Worm (Caenorhabditis elegans) whole organism, young adult: Measurements from ENCODE around the gene clec-238.

Experiments used
- B0035.1 ChIP-seq: sonication (generic microtip); optimal IDR thresholded peaks from 2 replicates; lab custom pipeline; 2016; ENCODE audit warnings: missing genetic modification characterization, mild to moderate bottlenecking, missing compliant biosample characterization, missing genotype, missing genetic modification reagents
- F10E7.11 ChIP-seq: sonication (generic microtip); optimal IDR thresholded peaks from 2 replicates; lab custom pipeline; 2017; ENCODE audit warnings: mild to moderate bottlenecking, missing genetic modification characterization, moderate library complexity, missing compliant biosample characterization
- F22D6.2 ChIP-seq: sonication (generic microtip); optimal IDR thresholded peaks from 2 replicates; lab custom pipeline; 2016; ENCODE audit warnings: mild to moderate bottlenecking, missing genetic modification characterization, missing compliant biosample characterization
- F33H1.4 ChIP-seq: fragments of 200-800 bp; sonication (Bioruptor generic); IDR thresholded peaks from 2 replicates; pipeline ENCODE4 v1.3.6; 2022; ENCODE audit warnings: missing genetic modification reagents, missing genetic modification characterization, missing compliant biosample characterization
- F37B4.10 ChIP-seq: fragments of 200-800 bp; sonication (Bioruptor generic); IDR thresholded peaks from 2 replicates; pipeline ENCODE4 v1.3.6; 2022; ENCODE audit warnings: missing genetic modification characterization, missing compliant biosample characterization
- F57A8.1 ChIP-seq: fragments of 200-800 bp; sonication (Bioruptor generic); optimal IDR thresholded peaks from 2 replicates; lab custom pipeline; 2018; ENCODE audit warnings: mild to moderate bottlenecking, missing genetic modification characterization, moderate library complexity, missing compliant biosample characterization
- K12H6.12 ChIP-seq: fragments of 200-800 bp; sonication (Bioruptor generic); optimal IDR thresholded peaks from 2 replicates; lab custom pipeline; 2018; ENCODE audit warnings: mild to moderate bottlenecking, missing genetic modification characterization, missing compliant biosample characterization
- T26A5.8 ChIP-seq: sonication (generic microtip); optimal IDR thresholded peaks from 2 replicates; lab custom pipeline; 2016; ENCODE audit warnings: missing genetic modification characterization, missing compliant biosample characterization
- Y67H2A.10 ChIP-seq: fragments of 200-800 bp; sonication (Bioruptor generic); conservative IDR thresholded peaks from 2 replicates; pipeline ENCODE4 v1.3.6; 2022; ENCODE audit warnings: missing genetic modification reagents, missing genetic modification characterization, missing compliant biosample characterization
- aptf-3 ChIP-seq: fragments of 200-800 bp; sonication (Bioruptor generic); IDR thresholded peaks from 2 replicates; pipeline ENCODE4 v1.3.6; 2022; ENCODE audit warnings: missing genetic modification characterization, missing compliant biosample characterization
- athp-1 ChIP-seq: sonication (generic microtip); optimal IDR thresholded peaks from 2 replicates; lab custom pipeline; 2017; ENCODE audit warnings: mild to moderate bottlenecking, missing genetic modification characterization, missing compliant biosample characterization
- attf-6 ChIP-seq: fragments of 200-800 bp; sonication (Bioruptor generic); IDR thresholded peaks from 2 replicates; pipeline ENCODE4 v1.3.6; 2022; ENCODE audit warnings: missing genetic modification reagents, missing genetic modification characterization, missing compliant biosample characterization
- bed-1 ChIP-seq: fragments of 200-800 bp; sonication (Bioruptor generic); IDR thresholded peaks from 2 replicates; pipeline ENCODE4 v1.3.6; 2022; ENCODE audit warnings: missing genetic modification reagents, missing genetic modification characterization, missing compliant biosample characterization
- bed-2 ChIP-seq: fragments of 200-800 bp; sonication (Bioruptor generic); IDR thresholded peaks from 2 replicates; pipeline ENCODE4 v1.3.6; 2022; ENCODE audit warnings: missing genetic modification reagents, missing genetic modification characterization, missing compliant biosample characterization
- cebp-1 ChIP-seq, 2 experiments: fragments of 200-800 bp in 1 of 2; sonication (Bioruptor generic) in 1 of 2; sonication (generic microtip) in 1 of 2; IDR thresholded peaks in 1 of 2; optimal IDR thresholded peaks in 1 of 2; 2 replicates each; pipeline versions ENCODE4 v1.3.6 to Lab custom; 2017 to 2022; ENCODE audit warnings: missing compliant biosample characterization in 2 of 2, missing genetic modification characterization in 2 of 2, mild to moderate bottlenecking in 1 of 2, missing genetic modification reagents in 1 of 2, moderate library complexity in 1 of 2
- ceh-100 ChIP-seq: fragments of 200-800 bp; sonication (Bioruptor generic); IDR thresholded peaks from 2 replicates; pipeline ENCODE4 v1.3.6; 2022; ENCODE audit warnings: missing genetic modification reagents, missing genetic modification characterization, missing compliant biosample characterization
- ceh-91 ChIP-seq: fragments of 200-800 bp; sonication (Bioruptor generic); IDR thresholded peaks from 2 replicates; pipeline ENCODE4 v1.3.6; 2022; ENCODE audit warnings: missing genetic modification reagents, missing genetic modification characterization, missing compliant biosample characterization
- dpl-1 ChIP-seq: fragments of 150-350 bp; optimal IDR thresholded peaks from 2 replicates; lab custom pipeline; 2014; ENCODE audit warnings: missing biosample characterization, missing genetic modification reagents, missing genetic modification characterization
- efl-1 ChIP-seq: fragments of 150-350 bp; optimal IDR thresholded peaks from 2 replicates; lab custom pipeline; 2014; ENCODE audit warnings: missing biosample characterization, missing genetic modification reagents, missing genetic modification characterization
- egl-18 ChIP-seq: fragments of 200-800 bp; sonication (Bioruptor generic); IDR thresholded peaks from 2 replicates; pipeline ENCODE4 v1.3.6; 2022; ENCODE audit warnings: missing genetic modification reagents, missing genetic modification characterization, missing compliant biosample characterization
- egl-44 ChIP-seq: fragments of 200-800 bp; sonication (Bioruptor generic); IDR thresholded peaks from 2 replicates; pipeline ENCODE4 v1.3.6; 2022; ENCODE audit warnings: missing genetic modification reagents, missing genetic modification characterization, missing compliant biosample characterization
- egrh-3 ChIP-seq: fragments of 200-800 bp; sonication (Bioruptor generic); IDR thresholded peaks from 2 replicates; pipeline ENCODE4 v1.3.6; 2022; ENCODE audit warnings: missing genetic modification reagents, missing genetic modification characterization, missing compliant biosample characterization
- ets-4 ChIP-seq: fragments of 200-800 bp; sonication (Bioruptor generic); optimal IDR thresholded peaks from 2 replicates; lab custom pipeline; 2018; ENCODE audit warnings: mild to moderate bottlenecking, missing genetic modification characterization, missing compliant biosample characterization
- fkh-3 ChIP-seq: sonication (generic microtip); optimal IDR thresholded peaks from 2 replicates; lab custom pipeline; 2016; ENCODE audit warnings: mild to moderate bottlenecking, missing genetic modification characterization, missing compliant biosample characterization
- hlh-26 ChIP-seq: fragments of 200-800 bp; sonication (Bioruptor generic); conservative IDR thresholded peaks from 2 replicates; pipeline ENCODE4 v1.3.6; 2022; ENCODE audit warnings: missing genetic modification reagents, missing genetic modification characterization, missing compliant biosample characterization
- hmg-20 ChIP-seq: fragments of 200-800 bp; sonication (Bioruptor generic); IDR thresholded peaks from 2 replicates; pipeline ENCODE4 v1.3.6; 2022; ENCODE audit warnings: missing genetic modification reagents, missing genetic modification characterization, missing compliant biosample characterization
- let-607 ChIP-seq, 2 experiments: fragments of 200-800 bp in 1 of 2; sonication (Bioruptor generic) in 1 of 2; sonication (generic microtip) in 1 of 2; optimal IDR thresholded peaks; 2 replicates each; lab custom pipeline; 2016 to 2018; ENCODE audit warnings: mild to moderate bottlenecking in 2 of 2, missing compliant biosample characterization in 2 of 2, missing genetic modification characterization in 2 of 2, moderate library complexity in 2 of 2, missing genotype in 1 of 2
- lsl-1 ChIP-seq: fragments of 200-800 bp; sonication (Bioruptor generic); optimal IDR thresholded peaks from 2 replicates; lab custom pipeline; 2018; ENCODE audit warnings: mild to moderate bottlenecking, missing genetic modification characterization, moderate library complexity, missing compliant biosample characterization
- madf-8 ChIP-seq: fragments of 200-800 bp; sonication (Bioruptor generic); conservative IDR thresholded peaks from 2 replicates; pipeline ENCODE4 v1.3.6; 2022; ENCODE audit warnings: missing genetic modification reagents, missing genetic modification characterization, missing compliant biosample characterization
- nfya-2 ChIP-seq: fragments of 200-800 bp; sonication (Bioruptor generic); IDR thresholded peaks from 2 replicates; pipeline ENCODE4 v1.3.6; 2022; ENCODE audit warnings: missing genetic modification reagents, missing genetic modification characterization, missing compliant biosample characterization
- nfyb-1 ChIP-seq: fragments of 200-800 bp; sonication (Bioruptor generic); IDR thresholded peaks from 2 replicates; pipeline ENCODE4 v1.3.6; 2022; ENCODE audit warnings: missing genetic modification reagents, missing genetic modification characterization, missing compliant biosample characterization
- nhr-179 ChIP-seq: sonication (generic microtip); optimal IDR thresholded peaks from 2 replicates; lab custom pipeline; 2016; ENCODE audit warnings: mild to moderate bottlenecking, missing genetic modification characterization, missing compliant biosample characterization
- nhr-27 ChIP-seq: fragments of 200-800 bp; sonication (Bioruptor generic); optimal IDR thresholded peaks from 2 replicates; lab custom pipeline; 2018; ENCODE audit warnings: mild to moderate bottlenecking, missing genetic modification characterization, moderate library complexity, missing compliant biosample characterization
- pbrm-1 ChIP-seq: fragments of 200-800 bp; sonication (Bioruptor generic); IDR thresholded peaks from 2 replicates; pipeline ENCODE4 v1.3.6; 2022; ENCODE audit warnings: missing genetic modification reagents, missing genetic modification characterization, missing compliant biosample characterization
- rcor-1 ChIP-seq: fragments of 200-800 bp; sonication (Bioruptor generic); IDR thresholded peaks from 2 replicates; pipeline ENCODE4 v1.3.6; 2022; ENCODE audit warnings: missing genetic modification reagents, missing genetic modification characterization, missing compliant biosample characterization
- sea-2 ChIP-seq: fragments of 200-800 bp; sonication (Bioruptor generic); IDR thresholded peaks from 2 replicates; pipeline ENCODE4 v1.3.6; 2022; ENCODE audit warnings: missing genetic modification characterization, missing compliant biosample characterization
- snpc-3.4 ChIP-seq: sonication (generic microtip); optimal IDR thresholded peaks from 2 replicates; lab custom pipeline; 2017; ENCODE audit warnings: missing genetic modification characterization, mild to moderate bottlenecking, missing compliant biosample characterization, antibody characterized with exemption, moderate library complexity, missing genotype, missing genetic modification reagents
- somi-1 ChIP-seq: fragments of 200-800 bp; sonication (Bioruptor generic); optimal IDR thresholded peaks from 2 replicates; lab custom pipeline; 2018; ENCODE audit warnings: mild to moderate bottlenecking, missing genetic modification characterization, missing compliant biosample characterization
- sptf-2 ChIP-seq: fragments of 200-800 bp; sonication (Bioruptor generic); optimal IDR thresholded peaks from 2 replicates; lab custom pipeline; 2018; ENCODE audit warnings: mild to moderate bottlenecking, missing genetic modification characterization, missing compliant biosample characterization
- unc-62 ChIP-seq: fragments of 150-350 bp; optimal IDR thresholded peaks from 2 replicates; lab custom pipeline; 2014; ENCODE audit warnings: missing biosample characterization, missing genetic modification reagents, missing genetic modification characterization
- zim-3 ChIP-seq: sonication (generic microtip); optimal IDR thresholded peaks from 2 replicates; lab custom pipeline; 2017; ENCODE audit warnings: mild to moderate bottlenecking, missing genetic modification characterization, moderate library complexity, missing compliant biosample characterization
- ztf-22 ChIP-seq: fragments of 200-800 bp; sonication (Bioruptor generic); optimal IDR thresholded peaks from 2 replicates; lab custom pipeline; 2018; ENCODE audit warnings: mild to moderate bottlenecking, missing genetic modification characterization, moderate library complexity, missing compliant biosample characterization
- ztf-26 ChIP-seq: sonication (generic microtip); optimal IDR thresholded peaks from 2 replicates; lab custom pipeline; 2017; ENCODE audit warnings: missing genetic modification characterization, missing compliant biosample characterization
- ztf-28 ChIP-seq: fragments of 200-800 bp; sonication (Bioruptor generic); IDR thresholded peaks from 2 replicates; pipeline ENCODE4 v1.3.6; 2022; ENCODE audit warnings: missing genetic modification reagents, missing genetic modification characterization, missing compliant biosample characterization
- ztf-3 ChIP-seq: fragments of 200-800 bp; sonication (Bioruptor generic); optimal IDR thresholded peaks from 2 replicates; lab custom pipeline; 2018; ENCODE audit warnings: mild to moderate bottlenecking, missing genetic modification characterization, missing compliant biosample characterization

The clec-238 gene

DNA sequence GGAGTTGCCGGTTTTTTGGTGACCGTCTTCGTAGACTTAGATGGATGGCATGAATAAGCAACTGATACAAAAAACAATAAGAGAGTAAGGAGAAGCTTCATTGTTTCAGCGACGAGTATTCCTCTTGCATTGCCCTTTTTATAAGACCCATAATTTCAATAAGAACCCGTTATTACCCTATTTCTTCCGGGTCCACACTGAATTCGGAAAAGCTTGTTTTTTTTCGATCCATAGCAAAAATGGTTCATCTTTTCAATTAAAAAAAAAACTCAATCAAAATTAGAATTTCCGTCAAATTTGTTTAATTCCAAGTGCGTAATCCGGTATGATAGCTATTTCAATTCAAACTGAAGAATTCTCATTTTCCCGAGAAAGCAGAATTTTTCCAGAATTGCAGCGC lies 35.4 kb downstream of the clec-238 start, which contains the start of gene Y102A5C.40:
Y102A5C.40 (minus strand) TSS at position 101 of the 400 bp plus-strand sequence.
- no peak for TF ChIP-seq ztf-22 (GFP tag; lab: Kevin White, UChicago)
- TF ChIP-seq unc-62: no peak
- TF ChIP-seq athp-1 (tag; lab: Kevin White, UChicago): no peak
- TF ChIP-seq egl-18 (GFP tag; lab: Robert Waterston, UW): no peak
- TF ChIP-seq F10E7.11 (tag; lab: Kevin White, UChicago): no peak
- TF ChIP-seq nhr-27: no peak
- TF ChIP-seq egl-44 (GFP tag; lab: Robert Waterston, UW): no peak
- TF ChIP-seq ceh-100 (GFP tag; lab: Robert Waterston, UW): no peak
- no peak for TF ChIP-seq ztf-26
- TF ChIP-seq bed-1 (GFP tag; lab: Robert Waterston, UW): no peak
- TF ChIP-seq, all 124 proteins: peak for 0

DNA sequence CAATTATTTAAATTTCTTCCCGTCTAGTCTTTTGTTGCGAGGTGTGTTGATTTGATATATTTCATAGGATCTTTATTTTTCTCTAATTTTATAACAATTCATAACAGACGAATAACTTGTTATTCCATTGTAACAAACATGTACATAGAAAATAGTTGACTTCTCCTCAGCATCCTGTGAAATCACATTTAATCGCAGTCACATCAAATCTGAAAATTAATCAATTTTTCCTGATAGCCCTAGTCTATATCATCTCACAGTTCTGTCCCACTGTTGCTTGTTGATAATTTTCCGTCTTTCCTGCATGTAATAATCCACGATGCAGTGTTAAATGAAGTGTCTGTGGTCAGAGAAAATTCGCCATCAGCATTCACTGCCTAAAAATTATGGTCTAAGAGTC lies 36.2 kb downstream of the clec-238 start:
- TF ChIP-seq pbrm-1 (GFP tag; lab: Robert Waterston, UW) (no peak), Y67H2A.10 (GFP tag; lab: Robert Waterston, UW) (no peak), nfyb-1 (GFP tag; lab: Robert Waterston, UW) (no peak), dpl-1 (GFP tag; lab: Kevin White, UChicago) (no peak), attf-6 (no peak), bed-2 (GFP tag; lab: Robert Waterston, UW) (no peak), fkh-3 (tag; lab: Kevin White, UChicago) (no peak), zim-3 (tag; lab: Kevin White, UChicago) (no peak), ceh-91 (GFP tag; lab: Robert Waterston, UW) (no peak), snpc-3.4 (tag; lab: Kevin White, UChicago) (no peak), aptf-3 (GFP tag; lab: Robert Waterston, UW) (no peak), nhr-179 (tag; lab: Kevin White, UChicago) (no peak), F37B4.10 (GFP tag; lab: Robert Waterston, UW) (no peak), cebp-1 (GFP tag; IDR thresholded peaks at IDR 0.05; lab: Robert Waterston, UW) (no peak), cebp-1 (tag; optimal IDR thresholded peaks at IDR 0.05; lab: Kevin White, UChicago) (no peak), ets-4 (GFP tag; lab: Kevin White, UChicago) (no peak)
- TF ChIP-seq, all 124 proteins: peak for 0

DNA sequence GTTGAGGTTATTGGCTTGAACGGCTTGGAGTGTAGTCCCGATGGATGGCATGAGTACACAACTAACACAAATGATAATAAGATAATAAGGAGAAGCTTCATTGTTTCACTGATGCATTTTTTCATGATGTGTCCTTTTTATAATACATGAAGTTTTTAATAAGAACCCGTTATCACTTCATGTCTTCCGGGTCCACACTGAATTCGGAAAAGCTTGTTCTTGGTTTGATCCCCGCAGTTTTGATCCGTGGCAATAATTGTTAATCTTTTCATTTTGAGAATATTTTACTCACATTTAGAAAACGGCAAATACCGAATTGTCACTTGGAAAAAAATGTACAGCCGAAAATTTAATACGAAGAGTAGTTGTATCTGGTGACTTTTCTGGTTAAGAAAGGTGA lies 37.0 kb downstream of the clec-238 start, which contains the start of gene Y102A5C.27:
Y102A5C.27 (minus strand) TSS at position 101 of the 400 bp plus-strand sequence.
- no peak for TF ChIP-seq nfya-2 (GFP tag; lab: Robert Waterston, UW)
- TF ChIP-seq bed-2 (GFP tag; lab: Robert Waterston, UW): no peak
- no peak for TF ChIP-seq egrh-3 (GFP tag; lab: Robert Waterston, UW)
- TF ChIP-seq let-607 (tag; optimal IDR thresholded peaks at IDR 0.05; lab: Kevin White, UChicago): no peak
- no peak for TF ChIP-seq efl-1 (GFP tag; lab: Kevin White, UChicago)
- no peak for TF ChIP-seq rcor-1
- no peak for TF ChIP-seq T26A5.8
- no peak for TF ChIP-seq F33H1.4 (GFP tag; lab: Robert Waterston, UW)
- no peak for TF ChIP-seq F57A8.1 (GFP tag; lab: Kevin White, UChicago)
- TF ChIP-seq madf-8 (GFP tag; lab: Robert Waterston, UW): no peak

DNA sequence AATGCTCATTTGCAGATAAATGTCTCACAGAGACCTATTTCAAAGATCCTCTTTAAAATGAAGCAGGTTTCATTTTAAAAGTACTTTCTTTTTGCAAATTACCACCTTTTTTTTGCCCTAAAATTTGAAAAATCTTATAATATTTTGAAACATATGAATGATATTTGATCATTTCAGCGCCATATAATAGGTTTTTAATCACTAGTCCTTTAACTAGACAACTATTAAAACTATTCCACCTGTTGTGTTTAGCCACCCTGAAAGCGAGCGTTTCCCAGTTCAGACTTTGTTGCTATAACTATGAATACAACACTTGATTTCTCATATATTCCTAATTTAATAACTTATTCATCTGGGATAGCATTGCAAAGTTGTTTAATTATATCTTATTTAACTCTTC lies 40.1 kb downstream of the clec-238 start, which contains the start of gene srz-95:
srz-95 (plus strand) TSS at position 301 of the 400 bp plus-strand sequence.
- no peak for TF ChIP-seq nhr-27
- no peak for TF ChIP-seq K12H6.12 (tag; lab: Kevin White, UChicago)
- TF ChIP-seq ztf-28: no peak
- TF ChIP-seq B0035.1 (tag; lab: Kevin White, UChicago): no peak
- TF ChIP-seq hlh-26 (GFP tag; lab: Robert Waterston, UW): no peak
- TF ChIP-seq F33H1.4 (GFP tag; lab: Robert Waterston, UW): no peak
- TF ChIP-seq F22D6.2 (tag; lab: Kevin White, UChicago): no peak
- no peak for TF ChIP-seq hmg-20 (GFP tag; lab: Robert Waterston, UW)
- TF ChIP-seq somi-1: no peak
- no peak for TF ChIP-seq sptf-2 (GFP tag; lab: Kevin White, UChicago)
- no peak for TF ChIP-seq ztf-3 (GFP tag; lab: Kevin White, UChicago)
- no peak for TF ChIP-seq sea-2 (GFP tag; lab: Robert Waterston, UW)
- no peak for TF ChIP-seq lsl-1 (GFP tag; lab: Kevin White, UChicago)
